Fruit fly (Drosophila melanogaster): ENCODE data around the gene TotZ.

DNA sequence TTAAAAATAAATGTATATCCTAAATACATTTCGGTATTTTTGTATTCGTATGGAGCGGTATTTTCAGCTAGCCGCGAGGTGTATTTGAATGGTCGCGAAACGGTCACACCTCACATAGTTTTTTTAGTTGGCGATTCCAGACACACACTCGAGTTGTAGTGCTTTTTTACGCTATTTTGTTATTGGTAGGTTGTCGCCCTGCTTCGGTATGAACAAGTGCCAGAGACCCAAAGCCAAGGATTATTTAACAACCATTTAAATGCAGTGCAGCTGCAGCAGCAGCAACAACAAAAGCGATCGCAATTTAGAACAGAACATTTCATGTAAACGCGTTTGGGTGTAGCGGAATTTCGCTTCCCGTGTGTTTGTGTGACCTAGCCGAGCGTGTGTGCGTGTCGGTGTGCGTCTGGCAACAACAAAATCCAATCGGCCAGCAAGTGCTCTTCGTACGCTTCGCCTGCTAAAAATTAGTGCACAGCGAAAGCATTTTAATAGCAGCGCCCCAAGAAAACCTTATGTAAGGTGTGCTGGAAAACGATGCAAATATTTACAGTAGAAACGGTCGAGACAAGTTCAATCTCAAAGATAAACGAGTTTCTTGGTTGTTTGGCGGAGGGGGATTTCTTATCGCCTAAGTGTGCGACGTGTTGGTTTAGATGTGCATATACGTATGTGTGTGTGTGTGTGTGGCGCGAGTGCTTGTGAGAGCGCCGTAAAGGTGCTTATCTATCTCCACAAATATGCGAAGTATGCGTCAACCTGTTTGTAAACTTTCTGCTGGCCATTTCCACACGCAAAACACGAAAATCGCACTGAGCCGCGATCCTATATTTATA, 44.6 kb upstream of the TotZ start, which contains the start of gene Synd:
- no peak for TF ChIP-seq pan (optimal IDR thresholded peaks at IDR 0.05)
- TF ChIP-seq Dll (optimal IDR thresholded peaks at IDR 0.05) = no peak
- no peak for TF ChIP-seq usp (GFP tag; optimal IDR thresholded peaks at IDR 0.05)

All from whole organism.